Worm (Caenorhabditis elegans) whole organism, young adult: ENCODE results near the gene klp-11.

ENCODE experiments used
- atf-7 ChIP-seq: sonication (generic microtip); optimal IDR thresholded peaks from 2 replicates; lab custom pipeline; 2017; ENCODE audit warnings: mild to moderate bottlenecking, missing genetic modification characterization, missing compliant biosample characterization
- attf-3 ChIP-seq: fragments of 200-800 bp; sonication (Bioruptor generic); conservative IDR thresholded peaks from 2 replicates; pipeline ENCODE4 v1.3.6; 2022; ENCODE audit warnings: missing genetic modification reagents, missing genetic modification characterization, missing compliant biosample characterization
- efl-1 ChIP-seq: fragments of 150-350 bp; optimal IDR thresholded peaks from 2 replicates; lab custom pipeline; 2014; ENCODE audit warnings: missing biosample characterization, missing genetic modification reagents, missing genetic modification characterization
- hlh-12 ChIP-seq: sonication (generic microtip); optimal IDR thresholded peaks from 2 replicates; lab custom pipeline; 2016; ENCODE audit warnings: missing genetic modification characterization, missing compliant biosample characterization
- rec-8 ChIP-seq, 2 experiments: sonication (generic microtip); optimal IDR thresholded peaks; 2 replicates each; lab custom pipeline; 2016; ENCODE audit warnings: mild to moderate bottlenecking in 2 of 2, missing genetic modification characterization in 2 of 2, missing genetic modification reagents in 2 of 2, missing genotype in 2 of 2, missing biosample characterization in 1 of 2, missing compliant biosample characterization in 1 of 2, moderate library complexity in 1 of 2

ce11 chrIV:8718153-8718552 is 43.7 kb downstream of the klp-11 start, which contains the start of gene H23L24.1:
- TF ChIP-seq rec-8 (tag; optimal IDR thresholded peaks at IDR 0.05; lab: Kevin White, UChicago) (no peak), hlh-12 (tag; lab: Kevin White, UChicago) (no peak), atf-7 (tag; lab: Kevin White, UChicago) (no peak), attf-3 (GFP tag; lab: Robert Waterston, UW) (no peak), efl-1 (GFP tag; lab: Kevin White, UChicago) (no peak)
